Worm (Caenorhabditis elegans) whole organism, L2 larva: Measurements from ENCODE around the gene Y46G5A.28.

Experiments
- ZK546.5 ChIP-seq: sonication (generic microtip); optimal IDR thresholded peaks from 2 replicates; lab custom pipeline; 2017; ENCODE audit warnings: missing biosample characterization, missing genetic modification characterization
- aly-2 ChIP-seq: fragments of 150-350 bp; optimal IDR thresholded peaks from 2 replicates; lab custom pipeline; 2014; ENCODE audit warnings: missing biosample characterization, missing genetic modification characterization
- ceh-82 ChIP-seq: fragments of 150-350 bp; optimal IDR thresholded peaks from 2 replicates; lab custom pipeline; 2014; ENCODE audit warnings: missing biosample characterization, missing genetic modification characterization
- egl-27 ChIP-seq: sonication (generic microtip); optimal IDR thresholded peaks from 3 replicates; lab custom pipeline; 2017; ENCODE audit warnings: missing biosample characterization, missing genetic modification reagents, missing genetic modification characterization
- elt-3 ChIP-seq: sonication (generic microtip); optimal IDR thresholded peaks from 2 replicates; lab custom pipeline; 2017; ENCODE audit warnings: missing biosample characterization, missing genetic modification characterization
- lin-13 ChIP-seq: fragments of 150-350 bp; optimal IDR thresholded peaks from 2 replicates; lab custom pipeline; 2014; ENCODE audit warnings: missing biosample characterization, missing genetic modification reagents, missing genetic modification characterization
- nhr-10 ChIP-seq: sonication (generic microtip); optimal IDR thresholded peaks from 2 replicates; lab custom pipeline; 2017; ENCODE audit warnings: missing biosample characterization, missing genetic modification characterization
- sem-4 ChIP-seq: fragments of 150-350 bp; optimal IDR thresholded peaks from 2 replicates; lab custom pipeline; 2014; ENCODE audit warnings: missing biosample characterization, missing genetic modification reagents, missing genetic modification characterization
- unc-39 ChIP-seq: fragments of 150-350 bp; optimal IDR thresholded peaks from 2 replicates; lab custom pipeline; 2014; ENCODE audit warnings: missing biosample characterization, missing genetic modification characterization
- unc-62 ChIP-seq: fragments of 150-350 bp; optimal IDR thresholded peaks from 2 replicates; lab custom pipeline; 2014; ENCODE audit warnings: missing biosample characterization, missing genetic modification reagents, missing genetic modification characterization

DNA sequence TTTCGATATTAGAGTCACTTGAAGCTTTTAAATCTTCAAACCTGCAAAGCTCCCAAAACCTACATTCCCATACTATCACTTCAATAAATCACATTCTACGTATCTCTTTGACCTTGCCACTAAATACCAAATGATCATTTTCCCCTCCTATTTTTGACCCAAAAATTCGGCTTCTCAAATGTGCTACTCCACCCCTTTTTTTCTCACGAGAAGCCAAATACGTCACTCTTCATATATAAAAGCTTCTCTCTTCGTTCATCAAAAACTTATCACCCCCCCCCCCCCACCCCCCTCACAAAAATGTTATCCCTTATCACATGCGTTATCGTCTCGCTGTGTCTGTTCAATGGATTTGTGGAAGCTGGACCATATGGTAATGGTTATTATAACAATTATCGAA lies 23.5 kb upstream of the Y46G5A.28 start, which contains the start of gene Y46G5A.38:
- TF ChIP-seq aly-2 (tag; lab: Kevin White, UChicago) (no peak), unc-62 (GFP tag; lab: Kevin White, UChicago) (no peak), unc-39 (tag; lab: Kevin White, UChicago) (no peak), lin-13 (GFP tag; lab: Kevin White, UChicago) (no peak), egl-27 (tag; lab: Kevin White, UChicago) (no peak), ZK546.5 (tag; lab: Kevin White, UChicago) (no peak), nhr-10 (no peak), sem-4 (tag; lab: Kevin White, UChicago) (no peak), ceh-82 (no peak), elt-3 (tag; lab: Kevin White, UChicago) (no peak)
